Worm (Caenorhabditis elegans): Measurements from ENCODE around the gene Y22D7AR.14.

ce11 chrIII:1689927-1690326, at the start of gene Y22D7AR.14:
- TF ChIP-seq nhr-25 (tag; optimal IDR thresholded peaks at IDR 0.05) (no peak), elt-1 (tag; optimal IDR thresholded peaks at IDR 0.05) (no peak), nhr-77 (tag; optimal IDR thresholded peaks at IDR 0.05) (no peak), nhr-12 (tag; optimal IDR thresholded peaks at IDR 0.05) (no peak), mab-5 (tag; optimal IDR thresholded peaks at IDR 0.05) (no peak), ama-1 (optimal IDR thresholded peaks at IDR 0.05) (no peak), nhr-11 (tag; optimal IDR thresholded peaks at IDR 0.05) (no peak), lin-13 (GFP tag; optimal IDR thresholded peaks at IDR 0.05) (no peak), unc-62 (GFP tag; optimal IDR thresholded peaks at IDR 0.05) (no peak), nhr-23 (tag; optimal IDR thresholded peaks at IDR 0.05) (no peak), blmp-1 (tag; optimal IDR thresholded peaks at IDR 0.05; ENCODE audit: insufficient read depth) (no peak)

Measured in whole organism, L2 larva.